Fruit fly (Drosophila melanogaster) whole organism, embryonic: ENCODE results near the gene CG3434.

Experiments
- CG10366 ChIP-seq: fragments of 200-800 bp; sonication (Bioruptor generic); IDR thresholded peaks from 2 replicates; pipeline ENCODE4 v1.3.6; 2022; ENCODE audit warnings: missing biosample characterization, missing genetic modification characterization
- CG11723 ChIP-seq: fragments of 200-800 bp; sonication (Bioruptor generic); optimal IDR thresholded peaks from 2 replicates; lab custom pipeline; 2017; ENCODE audit warnings: missing biosample characterization, mild to moderate bottlenecking, missing genetic modification characterization
- CG12219 ChIP-seq: fragments of 200-800 bp; sonication (Bioruptor generic); optimal IDR thresholded peaks from 3 replicates; lab custom pipeline; 2018; ENCODE audit warnings: missing biosample characterization, mild to moderate bottlenecking, missing genetic modification characterization
- CG13894 ChIP-seq: fragments of 200-800 bp; sonication (Bioruptor generic); optimal IDR thresholded peaks from 3 replicates; lab custom pipeline; 2018; ENCODE audit warnings: missing biosample characterization, mild to moderate bottlenecking, missing genetic modification characterization, moderate library complexity
- CG14667 ChIP-seq: fragments of 200-800 bp; sonication (Bioruptor generic); IDR thresholded peaks from 2 replicates; pipeline ENCODE4 v1.3.6; 2022; ENCODE audit warnings: missing biosample characterization, missing genetic modification characterization
- CG15073 ChIP-seq: fragments of 200-800 bp; sonication (Bioruptor generic); optimal IDR thresholded peaks from 2 replicates; lab custom pipeline; 2016; ENCODE audit warnings: missing biosample characterization, missing genetic modification characterization
- CG15269 ChIP-seq: fragments of 200-800 bp; sonication (Bioruptor generic); optimal IDR thresholded peaks from 2 replicates; lab custom pipeline; 2018; ENCODE audit warnings: missing biosample characterization, mild to moderate bottlenecking, missing genetic modification characterization, moderate library complexity
- CG15601 ChIP-seq: fragments of 200-800 bp; sonication (Bioruptor generic); optimal IDR thresholded peaks from 3 replicates; lab custom pipeline; 2019; ENCODE audit warnings: missing biosample characterization, mild to moderate bottlenecking, missing genetic modification characterization, moderate library complexity
- CG16779 ChIP-seq: fragments of 200-800 bp; sonication (Bioruptor generic); IDR thresholded peaks from 2 replicates; pipeline ENCODE4 v1.3.6; 2022; ENCODE audit warnings: missing biosample characterization, missing genetic modification characterization
- CG18599 ChIP-seq: fragments of 200-800 bp; sonication (Bioruptor generic); optimal IDR thresholded peaks from 3 replicates; lab custom pipeline; 2017; ENCODE audit warnings: missing biosample characterization, missing genetic modification characterization, mild to moderate bottlenecking, moderate library complexity, missing genetic modification reagents
- CG30020 ChIP-seq: fragments of 200-800 bp; optimal IDR thresholded peaks from 2 replicates; lab custom pipeline; 2019; ENCODE audit warnings: missing biosample characterization, mild to moderate bottlenecking, missing genetic modification characterization, moderate library complexity
- CG30431 ChIP-seq: fragments of 200-800 bp; sonication (Bioruptor generic); optimal IDR thresholded peaks from 2 replicates; lab custom pipeline; 2017; ENCODE audit warnings: missing biosample characterization, missing genetic modification characterization
- CG31388 ChIP-seq: fragments of 200-800 bp; sonication (Bioruptor generic); optimal IDR thresholded peaks from 2 replicates; lab custom pipeline; 2016; ENCODE audit warnings: missing biosample characterization, missing genetic modification characterization
- CG32772 ChIP-seq: fragments of 200-800 bp; sonication (Bioruptor generic); IDR thresholded peaks from 2 replicates; pipeline ENCODE4 v1.3.6; 2022; ENCODE audit warnings: missing biosample characterization, missing genetic modification characterization
- CG4328 ChIP-seq: fragments of 200-800 bp; sonication (Bioruptor generic); optimal IDR thresholded peaks from 3 replicates; lab custom pipeline; 2017; ENCODE audit warnings: missing biosample characterization, missing genetic modification reagents, missing genetic modification characterization
- CG4360 ChIP-seq: fragments of 200-800 bp; sonication (Bioruptor generic); IDR thresholded peaks from 2 replicates; pipeline ENCODE4 v1.3.6; 2022; ENCODE audit warnings: missing biosample characterization, missing genetic modification characterization
- CG4617 ChIP-seq: fragments of 200-800 bp; sonication (Bioruptor generic); optimal IDR thresholded peaks from 3 replicates; lab custom pipeline; 2016; ENCODE audit warnings: missing biosample characterization, missing genetic modification characterization, borderline replicate concordance
- CG6254 ChIP-seq: fragments of 200-800 bp; sonication (Bioruptor generic); optimal IDR thresholded peaks from 3 replicates; lab custom pipeline; 2017; ENCODE audit warnings: mild to moderate bottlenecking, missing biosample characterization, missing genetic modification reagents, missing genetic modification characterization
- CG9437 ChIP-seq: fragments of 200-800 bp; sonication (Bioruptor generic); optimal IDR thresholded peaks from 2 replicates; lab custom pipeline; 2018; ENCODE audit warnings: missing biosample characterization, mild to moderate bottlenecking, missing genetic modification characterization
- Chrac-16 ChIP-seq: fragments of 200-800 bp; sonication (Bioruptor generic); optimal IDR thresholded peaks from 3 replicates; lab custom pipeline; 2016; ENCODE audit warnings: missing biosample characterization, missing genetic modification characterization
- Dad ChIP-seq: fragments of 200-800 bp; sonication (Bioruptor generic); optimal IDR thresholded peaks from 3 replicates; lab custom pipeline; 2016; ENCODE audit warnings: missing biosample characterization, missing genetic modification characterization
- Doc3 ChIP-seq: fragments of 200-800 bp; sonication (Bioruptor generic); IDR thresholded peaks from 3 replicates; pipeline ENCODE4 v1.3.6; 2022; ENCODE audit warnings: missing biosample characterization, missing genetic modification characterization; ENCODE audit not compliant: partially characterized antibody
- E2f1 ChIP-seq: fragments of 200-800 bp; sonication (Bioruptor generic); IDR thresholded peaks from 2 replicates; pipeline ENCODE4 v1.3.6; 2022; ENCODE audit warnings: missing biosample characterization, missing genetic modification characterization
- Fer1 ChIP-seq: fragments of 200-800 bp; sonication (Bioruptor generic); optimal IDR thresholded peaks from 2 replicates; lab custom pipeline; 2017; ENCODE audit warnings: missing biosample characterization, mild to moderate bottlenecking, missing genetic modification characterization
- HLHmδ ChIP-seq: fragments of 200-800 bp; sonication (Bioruptor generic); optimal IDR thresholded peaks from 2 replicates; lab custom pipeline; 2018; ENCODE audit warnings: missing biosample characterization, mild to moderate bottlenecking, missing genetic modification characterization, moderate library complexity
- Hr78 ChIP-seq, 2 experiments: fragments of 200-800 bp in 1 of 2; fragments of >200 bp in 1 of 2; sonication (Bioruptor generic) in 1 of 2; optimal IDR thresholded peaks; 2 replicates each; lab custom pipeline; 2017 to 2019; ENCODE audit warnings: missing biosample characterization in 2 of 2, missing genetic modification characterization in 2 of 2, mild to moderate bottlenecking in 1 of 2, moderate library complexity in 1 of 2
- Neu2 ChIP-seq: fragments of 200-800 bp; sonication (Bioruptor generic); optimal IDR thresholded peaks from 3 replicates; lab custom pipeline; 2016; ENCODE audit warnings: missing biosample characterization, missing genetic modification characterization, borderline replicate concordance
- Nf-YA ChIP-seq: fragments of 200-800 bp; sonication (Bioruptor generic); IDR thresholded peaks from 2 replicates; pipeline ENCODE4 v1.3.6; 2022; ENCODE audit warnings: missing biosample characterization, missing genetic modification characterization
- Optix ChIP-seq: fragments of 200-800 bp; sonication (Bioruptor generic); IDR thresholded peaks from 3 replicates; pipeline ENCODE4 v1.3.6; 2022; ENCODE audit warnings: missing biosample characterization, missing genetic modification characterization
- Usf ChIP-seq: fragments of 200-800 bp; sonication (Bioruptor generic); optimal IDR thresholded peaks from 2 replicates; lab custom pipeline; 2017; ENCODE audit warnings: missing genotype, missing biosample characterization, missing genetic modification characterization
- Vsx1 ChIP-seq: fragments of 200-800 bp; sonication (Bioruptor generic); optimal IDR thresholded peaks from 2 replicates; lab custom pipeline; 2017; ENCODE audit warnings: missing biosample characterization, mild to moderate bottlenecking, missing genetic modification characterization, missing genetic modification reagents
- YL-1 ChIP-seq: fragments of 200-800 bp; sonication (Bioruptor generic); optimal IDR thresholded peaks from 3 replicates; lab custom pipeline; 2017; ENCODE audit warnings: missing biosample characterization, mild to moderate bottlenecking, missing genetic modification characterization
- bowl ChIP-seq: fragments of 200-800 bp; sonication (Bioruptor generic); IDR thresholded peaks from 2 replicates; pipeline ENCODE4 v1.3.6; 2022; ENCODE audit warnings: missing biosample characterization, missing genetic modification characterization
- bsh ChIP-seq, 2 experiments: fragments of 200-800 bp; sonication (Bioruptor generic); optimal IDR thresholded peaks; 2 replicates each; lab custom pipeline; 2017 to 2018; ENCODE audit warnings: mild to moderate bottlenecking in 2 of 2, missing biosample characterization in 2 of 2, missing genetic modification characterization in 2 of 2, moderate library complexity in 1 of 2
- cg ChIP-seq: fragments of 200-800 bp; sonication (Bioruptor generic); optimal IDR thresholded peaks from 3 replicates; lab custom pipeline; 2019; ENCODE audit warnings: missing biosample characterization, mild to moderate bottlenecking, missing genetic modification characterization, moderate library complexity
- chinmo ChIP-seq: fragments of 200-800 bp; sonication (Bioruptor generic); IDR thresholded peaks from 4 replicates; pipeline ENCODE4 v1.3.6; 2022; ENCODE audit warnings: missing biosample characterization, missing genetic modification characterization; ENCODE audit not compliant: partially characterized antibody
- danr ChIP-seq: fragments of 200-800 bp; sonication (Bioruptor generic); IDR thresholded peaks from 2 replicates; pipeline ENCODE4 v1.3.6; 2022; ENCODE audit warnings: missing biosample characterization, missing genetic modification characterization
- fd96Cb ChIP-seq: fragments of 200-800 bp; sonication (Bioruptor generic); optimal IDR thresholded peaks from 2 replicates; lab custom pipeline; 2018; ENCODE audit warnings: missing biosample characterization, mild to moderate bottlenecking, missing genetic modification characterization, moderate library complexity
- ftz-f1 ChIP-seq: fragments of 200-800 bp; sonication (Bioruptor generic); optimal IDR thresholded peaks from 2 replicates; lab custom pipeline; 2016; ENCODE audit warnings: missing biosample characterization, missing genetic modification characterization
- her ChIP-seq: fragments of 200-800 bp; sonication (Bioruptor generic); optimal IDR thresholded peaks from 2 replicates; lab custom pipeline; 2016; ENCODE audit warnings: missing biosample characterization, missing genetic modification characterization
- luna ChIP-seq: fragments of 200-800 bp; sonication (Bioruptor generic); optimal IDR thresholded peaks from 2 replicates; lab custom pipeline; 2016; ENCODE audit warnings: missing biosample characterization, missing genetic modification characterization
- nom ChIP-seq: fragments of 200-800 bp; sonication (Bioruptor generic); optimal IDR thresholded peaks from 2 replicates; lab custom pipeline; 2017; ENCODE audit warnings: missing biosample characterization, missing genetic modification characterization, mild to moderate bottlenecking, moderate library complexity, missing genetic modification reagents
- p53 ChIP-seq: fragments of 200-800 bp; sonication (Bioruptor generic); optimal IDR thresholded peaks from 2 replicates; lab custom pipeline; 2016; ENCODE audit warnings: missing biosample characterization, missing genetic modification characterization
- pan ChIP-seq, 4 experiments: fragments of >200 bp in 3 of 4; fragments of 200-800 bp in 1 of 4; sonication (Bioruptor generic) in 1 of 4; optimal IDR thresholded peaks in 3 of 4; IDR thresholded peaks in 1 of 4; 2 replicates each; pipeline versions ENCODE4 v1.3.6 to Lab custom; 2017 to 2022; ENCODE audit warnings: missing biosample characterization in 2 of 4, missing genetic modification characterization in 2 of 4, mixed read lengths in 1 of 4
- sim ChIP-seq: fragments of 200-800 bp; sonication (Bioruptor generic); IDR thresholded peaks from 2 replicates; pipeline ENCODE4 v1.3.6; 2022; ENCODE audit warnings: missing biosample characterization, missing genetic modification characterization
- sna ChIP-seq: fragments of 200-800 bp; sonication (Bioruptor generic); IDR thresholded peaks from 2 replicates; pipeline ENCODE4 v1.3.6; 2022; ENCODE audit warnings: missing biosample characterization, missing genetic modification characterization; ENCODE audit not compliant: partially characterized antibody
- sug ChIP-seq: fragments of 200-800 bp; optimal IDR thresholded peaks from 2 replicates; lab custom pipeline; 2019; ENCODE audit warnings: missing biosample characterization, mild to moderate bottlenecking, missing genetic modification characterization, moderate library complexity
- tna ChIP-seq: fragments of 200-800 bp; sonication (Bioruptor generic); IDR thresholded peaks from 2 replicates; pipeline ENCODE4 v1.3.6; 2022; ENCODE audit warnings: missing biosample characterization, missing genetic modification characterization; ENCODE audit not compliant: partially characterized antibody
- vvl ChIP-seq: fragments of 200-800 bp; sonication (Bioruptor generic); IDR thresholded peaks from 2 replicates; pipeline ENCODE4 v1.3.6; 2022; ENCODE audit warnings: missing biosample characterization, missing genetic modification characterization
- zen ChIP-seq: fragments of 200-800 bp; sonication (Bioruptor generic); optimal IDR thresholded peaks from 3 replicates; lab custom pipeline; 2018; ENCODE audit warnings: missing biosample characterization, mild to moderate bottlenecking, missing genetic modification characterization, moderate library complexity

Gene CG3434

DNA sequence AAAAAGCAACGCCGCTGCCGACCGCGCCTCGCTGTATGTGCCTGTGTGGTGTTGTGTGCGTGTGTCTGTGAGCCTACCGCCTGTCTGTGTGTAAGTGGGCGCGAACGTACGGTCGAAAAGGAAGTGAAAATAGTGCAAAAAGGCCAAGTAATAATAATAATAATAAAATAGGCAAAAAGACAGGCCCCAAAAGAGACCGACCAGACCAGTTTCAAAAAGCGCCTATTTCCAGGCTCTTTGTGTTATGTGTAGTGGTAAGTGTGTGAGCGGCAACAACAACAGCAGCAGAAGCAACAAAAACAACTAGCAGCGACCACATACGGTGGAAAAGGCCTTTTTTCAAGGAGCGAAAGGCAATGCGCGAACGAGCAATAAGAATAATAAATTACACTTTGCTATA, 2.2 kb upstream of the CG3434 start (continued):
- TF ChIP-seq Chrac-16 (GFP tag; lab: Kevin White, UChicago), result no peak
- TF ChIP-seq luna, result no peak
- no peak for TF ChIP-seq CG15269 (tag; lab: Kevin White, UChicago)
- TF ChIP-seq CG30431 (GFP tag; lab: Kevin White, UChicago), result no peak
- TF ChIP-seq sna, result no peak; the same call in 1 of the 2 replicates
- TF ChIP-seq CG15601 (tag; lab: Kevin White, UChicago), result no peak
- no peak for TF ChIP-seq CG6254 (GFP tag; lab: Kevin White, UChicago)
- no peak for TF ChIP-seq CG15073 (GFP tag; lab: Kevin White, UChicago)
- peak in 1 of 2 experiments; percentile 20 for TF ChIP-seq bsh (GFP tag; optimal IDR thresholded peaks at IDR 0.05; lab: Kevin White, UChicago)
- 0 out of 4 replicates have a peak, but pooled peaks have one; percentile 49 for TF ChIP-seq chinmo
- TF ChIP-seq nom, result peak; percentile 92
- no peak for TF ChIP-seq CG4617
- TF ChIP-seq CG31388, result no peak
- no peak for TF ChIP-seq Nf-YA (GFP tag; lab: Robert Waterston, UW)
- TF ChIP-seq Dad (GFP tag; lab: Kevin White, UChicago), result no peak
- TF ChIP-seq CG13894 (tag; lab: Kevin White, UChicago), result no peak
- TF ChIP-seq HLHmδ (GFP tag; lab: Kevin White, UChicago), result no peak
- TF ChIP-seq CG4360, result peak; percentile 69
- TF ChIP-seq zen (tag; lab: Kevin White, UChicago), result no peak
- no peak for TF ChIP-seq Usf (GFP tag; lab: Kevin White, UChicago)
- TF ChIP-seq CG32772, result no peak
- peak; percentile 86 for TF ChIP-seq cg (GFP tag; lab: Kevin White, UChicago)
- TF ChIP-seq ftz-f1 (GFP tag; lab: Kevin White, UChicago), result no peak
- TF ChIP-seq CG18599 (GFP tag; lab: Kevin White, UChicago), result no peak
- no peak for TF ChIP-seq CG14667
- TF ChIP-seq fd96Cb (tag; lab: Kevin White, UChicago), result no peak
- no peak for TF ChIP-seq YL-1 (GFP tag; lab: Kevin White, UChicago)
- TF ChIP-seq bowl (GFP tag; lab: Robert Waterston, UW), result no peak
- TF ChIP-seq sug (tag; lab: Kevin White, UChicago), result no peak

dm6 chr3L:9462247-9462769, 1.7 kb upstream of the CG3434 start:
- TF ChIP-seq p53 (GFP tag; lab: Kevin White, UChicago) (peak; percentile 60), Vsx1 (GFP tag; lab: Kevin White, UChicago) (peak; percentile 91), tna (GFP tag; lab: Robert Waterston, UW) (no peak), CG9437 (GFP tag; lab: Kevin White, UChicago) (peak; percentile 85), CG10366 (peak; percentile 63), CG16779 (GFP tag; lab: Robert Waterston, UW) (no peak), vvl (GFP tag; lab: Robert Waterston, UW) (peak; percentile 91), Fer1 (GFP tag; lab: Kevin White, UChicago) (peak; percentile 95), CG30020 (tag; lab: Kevin White, UChicago) (peak; percentile 73), sim (0 out of 2 replicates have a peak, but pooled peaks have one; percentile 34), danr (no peak), Neu2 (GFP tag; lab: Kevin White, UChicago) (no peak), Hr78 (GFP tag; optimal IDR thresholded peaks at IDR 0.05; lab: Kevin White, UChicago) (peak in 1 of 2 experiments; percentile 71), CG4328 (peak; percentile 88), Optix (no peak), CG11723 (GFP tag; lab: Kevin White, UChicago) (peak; percentile 81), E2f1 (GFP tag; lab: Robert Waterston, UW) (peak; percentile 77), pan (optimal IDR thresholded peaks at IDR 0.05; lab: Kevin White, UChicago) (no peak), pan (GFP tag; optimal IDR thresholded peaks at IDR 0.05 in 1 of 2, IDR thresholded peaks at IDR 0.05 in 1 of 2) (peak in 1 of 2 experiments; percentile 76), CG12219 (GFP tag; lab: Kevin White, UChicago) (peak; percentile 89), her (GFP tag; lab: Kevin White, UChicago) (peak; percentile 74), Doc3 (GFP tag; lab: Robert Waterston, UW) (no peak; the same call in 2 of the 3 replicates)
